Worm (Caenorhabditis elegans) whole organism, young adult: ENCODE measurements around the gene ref-1.
A peak's percentile ranks its signal among the peaks of the same experiment; 100 is the strongest.

Experiments used
- B0035.1 ChIP-seq: sonication (generic microtip); optimal IDR thresholded peaks from 2 replicates; lab custom pipeline; 2016; ENCODE audit warnings: missing genetic modification characterization, mild to moderate bottlenecking, missing compliant biosample characterization, missing genotype, missing genetic modification reagents
- B0336.3 ChIP-seq: fragments of 200-800 bp; sonication (Bioruptor generic); IDR thresholded peaks from 2 replicates; pipeline ENCODE4 v1.3.6; 2022; ENCODE audit warnings: missing genetic modification characterization, missing compliant biosample characterization
- C06A6.2 ChIP-seq: fragments of 200-800 bp; sonication (Bioruptor generic); conservative IDR thresholded peaks from 2 replicates; pipeline ENCODE4 v1.3.6; 2022; ENCODE audit warnings: missing genetic modification characterization, missing compliant biosample characterization
- F39B2.1 ChIP-seq: fragments of 200-800 bp; sonication (Bioruptor generic); IDR thresholded peaks from 2 replicates; pipeline ENCODE4 v1.3.6; 2022; ENCODE audit warnings: missing genetic modification reagents, missing genetic modification characterization, missing compliant biosample characterization
- F49E8.2 ChIP-seq: sonication (generic microtip); optimal IDR thresholded peaks from 3 replicates; lab custom pipeline; 2017; ENCODE audit warnings: missing genetic modification characterization, mild to moderate bottlenecking, missing compliant biosample characterization, antibody characterized with exemption, moderate library complexity; ENCODE audit not compliant: insufficient read depth
- F52B5.7 ChIP-seq: sonication (generic microtip); optimal IDR thresholded peaks from 2 replicates; lab custom pipeline; 2016; ENCODE audit warnings: mild to moderate bottlenecking, missing genetic modification characterization, missing compliant biosample characterization
- F55B11.4 ChIP-seq: sonication (generic microtip); optimal IDR thresholded peaks from 2 replicates; lab custom pipeline; 2016; ENCODE audit warnings: missing compliant biosample characterization, missing genetic modification characterization, borderline replicate concordance; ENCODE audit not compliant: insufficient read depth
- K12H6.12 ChIP-seq: fragments of 200-800 bp; sonication (Bioruptor generic); optimal IDR thresholded peaks from 2 replicates; lab custom pipeline; 2018; ENCODE audit warnings: mild to moderate bottlenecking, missing genetic modification characterization, missing compliant biosample characterization
- T26A5.8 ChIP-seq: sonication (generic microtip); optimal IDR thresholded peaks from 2 replicates; lab custom pipeline; 2016; ENCODE audit warnings: missing genetic modification characterization, missing compliant biosample characterization
- Y53F4B.3 ChIP-seq: fragments of 200-800 bp; sonication (Bioruptor generic); IDR thresholded peaks from 2 replicates; pipeline ENCODE4 v1.3.6; 2022; ENCODE audit warnings: missing genetic modification reagents, missing genetic modification characterization, missing compliant biosample characterization
- Y53G8AR.9 ChIP-seq: fragments of 200-800 bp; sonication (Bioruptor generic); conservative IDR thresholded peaks from 2 replicates; pipeline ENCODE4 v1.3.6; 2022; ENCODE audit warnings: missing genetic modification reagents, missing genetic modification characterization, missing compliant biosample characterization
- Y67H2A.10 ChIP-seq: fragments of 200-800 bp; sonication (Bioruptor generic); conservative IDR thresholded peaks from 2 replicates; pipeline ENCODE4 v1.3.6; 2022; ENCODE audit warnings: missing genetic modification reagents, missing genetic modification characterization, missing compliant biosample characterization
- ZK185.1 ChIP-seq: sonication (generic microtip); optimal IDR thresholded peaks from 2 replicates; lab custom pipeline; 2016; ENCODE audit warnings: mild to moderate bottlenecking, missing genetic modification characterization, missing compliant biosample characterization; ENCODE audit not compliant: poor library complexity, severe bottlenecking
- ama-1 ChIP-seq, 3 experiments: fragments of 150-350 bp in 1 of 3; sonication (generic microtip) in 2 of 3; optimal IDR thresholded peaks; 2 replicates each; lab custom pipeline; 2014 to 2018; ENCODE audit warnings: missing biosample characterization in 2 of 3, missing genetic modification characterization in 2 of 3, missing genetic modification reagents in 2 of 3
- aptf-2 ChIP-seq: fragments of 200-800 bp; sonication (Bioruptor generic); conservative IDR thresholded peaks from 2 replicates; pipeline ENCODE4 v1.3.6; 2022; ENCODE audit warnings: missing genetic modification reagents, missing genetic modification characterization, missing compliant biosample characterization
- aptf-3 ChIP-seq: fragments of 200-800 bp; sonication (Bioruptor generic); IDR thresholded peaks from 2 replicates; pipeline ENCODE4 v1.3.6; 2022; ENCODE audit warnings: missing genetic modification characterization, missing compliant biosample characterization
- atf-7 ChIP-seq: sonication (generic microtip); optimal IDR thresholded peaks from 2 replicates; lab custom pipeline; 2017; ENCODE audit warnings: mild to moderate bottlenecking, missing genetic modification characterization, missing compliant biosample characterization
- athp-1 ChIP-seq: sonication (generic microtip); optimal IDR thresholded peaks from 2 replicates; lab custom pipeline; 2017; ENCODE audit warnings: mild to moderate bottlenecking, missing genetic modification characterization, missing compliant biosample characterization
- attf-6 ChIP-seq: fragments of 200-800 bp; sonication (Bioruptor generic); IDR thresholded peaks from 2 replicates; pipeline ENCODE4 v1.3.6; 2022; ENCODE audit warnings: missing genetic modification reagents, missing genetic modification characterization, missing compliant biosample characterization
- bed-1 ChIP-seq: fragments of 200-800 bp; sonication (Bioruptor generic); IDR thresholded peaks from 2 replicates; pipeline ENCODE4 v1.3.6; 2022; ENCODE audit warnings: missing genetic modification reagents, missing genetic modification characterization, missing compliant biosample characterization
- ceh-40 ChIP-seq: fragments of 200-800 bp; sonication (Bioruptor generic); IDR thresholded peaks from 2 replicates; pipeline ENCODE4 v1.3.6; 2022; ENCODE audit warnings: missing genetic modification characterization, missing compliant biosample characterization
- ceh-79 ChIP-seq: sonication (generic microtip); optimal IDR thresholded peaks from 2 replicates; lab custom pipeline; 2017; ENCODE audit warnings: mild to moderate bottlenecking, missing genetic modification characterization, missing compliant biosample characterization
- ceh-91 ChIP-seq: fragments of 200-800 bp; sonication (Bioruptor generic); IDR thresholded peaks from 2 replicates; pipeline ENCODE4 v1.3.6; 2022; ENCODE audit warnings: missing genetic modification reagents, missing genetic modification characterization, missing compliant biosample characterization
- dox-1 ChIP-seq: fragments of 200-800 bp; sonication (Bioruptor generic); IDR thresholded peaks from 2 replicates; pipeline ENCODE4 v1.3.6; 2022; ENCODE audit warnings: missing genetic modification reagents, missing genetic modification characterization, missing compliant biosample characterization
- dpl-1 ChIP-seq: fragments of 150-350 bp; optimal IDR thresholded peaks from 2 replicates; lab custom pipeline; 2014; ENCODE audit warnings: missing biosample characterization, missing genetic modification reagents, missing genetic modification characterization
- egrh-3 ChIP-seq: fragments of 200-800 bp; sonication (Bioruptor generic); IDR thresholded peaks from 2 replicates; pipeline ENCODE4 v1.3.6; 2022; ENCODE audit warnings: missing genetic modification reagents, missing genetic modification characterization, missing compliant biosample characterization
- ets-4 ChIP-seq: fragments of 200-800 bp; sonication (Bioruptor generic); optimal IDR thresholded peaks from 2 replicates; lab custom pipeline; 2018; ENCODE audit warnings: mild to moderate bottlenecking, missing genetic modification characterization, missing compliant biosample characterization
- gei-17 ChIP-seq: fragments of 200-800 bp; sonication (Bioruptor generic); optimal IDR thresholded peaks from 2 replicates; lab custom pipeline; 2018; ENCODE audit warnings: mild to moderate bottlenecking, missing genetic modification characterization, missing compliant biosample characterization
- hlh-26 ChIP-seq: fragments of 200-800 bp; sonication (Bioruptor generic); conservative IDR thresholded peaks from 2 replicates; pipeline ENCODE4 v1.3.6; 2022; ENCODE audit warnings: missing genetic modification reagents, missing genetic modification characterization, missing compliant biosample characterization
- hmg-20 ChIP-seq: fragments of 200-800 bp; sonication (Bioruptor generic); IDR thresholded peaks from 2 replicates; pipeline ENCODE4 v1.3.6; 2022; ENCODE audit warnings: missing genetic modification reagents, missing genetic modification characterization, missing compliant biosample characterization
- lag-1 ChIP-seq: fragments of 200-800 bp; sonication (Bioruptor generic); IDR thresholded peaks from 2 replicates; pipeline ENCODE4 v1.3.6; 2022; ENCODE audit warnings: missing genetic modification reagents, missing genetic modification characterization, missing compliant biosample characterization
- let-526 ChIP-seq: fragments of 200-800 bp; sonication (Bioruptor generic); IDR thresholded peaks from 2 replicates; pipeline ENCODE4 v1.3.6; 2022; ENCODE audit warnings: missing genetic modification reagents, missing genetic modification characterization, missing compliant biosample characterization
- lin-35 ChIP-seq, 3 experiments: fragments of 150-350 bp in 2 of 3; sonication (generic microtip) in 1 of 3; optimal IDR thresholded peaks; 2 replicates each; lab custom pipeline; 2014 to 2018; ENCODE audit warnings: missing biosample characterization in 3 of 3, missing genetic modification characterization in 3 of 3, missing genetic modification reagents in 3 of 3
- lin-40 ChIP-seq: sonication (generic microtip); optimal IDR thresholded peaks from 2 replicates; lab custom pipeline; 2016; ENCODE audit warnings: missing genetic modification characterization, mild to moderate bottlenecking, missing compliant biosample characterization, missing genotype, missing genetic modification reagents
- lin-54 ChIP-seq: fragments of 200-800 bp; sonication (Bioruptor generic); optimal IDR thresholded peaks from 2 replicates; lab custom pipeline; 2018; ENCODE audit warnings: mild to moderate bottlenecking, missing genetic modification characterization, missing compliant biosample characterization
- madf-6 ChIP-seq: fragments of 200-800 bp; sonication (Bioruptor generic); IDR thresholded peaks from 2 replicates; pipeline ENCODE4 v1.3.6; 2022; ENCODE audit warnings: missing genetic modification reagents, missing genetic modification characterization, missing compliant biosample characterization
- mxl-1 ChIP-seq: sonication (generic microtip); optimal IDR thresholded peaks from 2 replicates; lab custom pipeline; 2016; ENCODE audit warnings: missing genetic modification characterization, missing compliant biosample characterization
- nhr-179 ChIP-seq: sonication (generic microtip); optimal IDR thresholded peaks from 2 replicates; lab custom pipeline; 2016; ENCODE audit warnings: mild to moderate bottlenecking, missing genetic modification characterization, missing compliant biosample characterization
- nhr-27 ChIP-seq: fragments of 200-800 bp; sonication (Bioruptor generic); optimal IDR thresholded peaks from 2 replicates; lab custom pipeline; 2018; ENCODE audit warnings: mild to moderate bottlenecking, missing genetic modification characterization, moderate library complexity, missing compliant biosample characterization
- nhr-90 ChIP-seq: sonication (generic microtip); optimal IDR thresholded peaks from 2 replicates; lab custom pipeline; 2016; ENCODE audit warnings: missing genotype, mild to moderate bottlenecking, missing genetic modification characterization, missing compliant biosample characterization
- pbrm-1 ChIP-seq: fragments of 200-800 bp; sonication (Bioruptor generic); IDR thresholded peaks from 2 replicates; pipeline ENCODE4 v1.3.6; 2022; ENCODE audit warnings: missing genetic modification reagents, missing genetic modification characterization, missing compliant biosample characterization
- rcor-1 ChIP-seq: fragments of 200-800 bp; sonication (Bioruptor generic); IDR thresholded peaks from 2 replicates; pipeline ENCODE4 v1.3.6; 2022; ENCODE audit warnings: missing genetic modification reagents, missing genetic modification characterization, missing compliant biosample characterization
- repo-1 ChIP-seq: sonication (generic microtip); optimal IDR thresholded peaks from 2 replicates; lab custom pipeline; 2017; ENCODE audit warnings: mild to moderate bottlenecking, missing genetic modification characterization, missing compliant biosample characterization
- rpc-1 ChIP-seq, 2 experiments: fragments of 150-350 bp in 1 of 2; sonication (generic microtip) in 1 of 2; optimal IDR thresholded peaks; 2 replicates each; lab custom pipeline; 2014 to 2018; ENCODE audit warnings: missing biosample characterization in 1 of 2, missing genetic modification characterization in 1 of 2, missing genetic modification reagents in 1 of 2, missing genotype in 1 of 2
- sea-2 ChIP-seq: fragments of 200-800 bp; sonication (Bioruptor generic); IDR thresholded peaks from 2 replicates; pipeline ENCODE4 v1.3.6; 2022; ENCODE audit warnings: missing genetic modification characterization, missing compliant biosample characterization
- snpc-3.4 ChIP-seq: sonication (generic microtip); optimal IDR thresholded peaks from 2 replicates; lab custom pipeline; 2017; ENCODE audit warnings: missing genetic modification characterization, mild to moderate bottlenecking, missing compliant biosample characterization, antibody characterized with exemption, moderate library complexity, missing genotype, missing genetic modification reagents
- unc-62 ChIP-seq: fragments of 150-350 bp; optimal IDR thresholded peaks from 2 replicates; lab custom pipeline; 2014; ENCODE audit warnings: missing biosample characterization, missing genetic modification reagents, missing genetic modification characterization
- ztf-18 ChIP-seq: sonication (generic microtip); optimal IDR thresholded peaks from 2 replicates; lab custom pipeline; 2016; ENCODE audit warnings: missing genotype, mild to moderate bottlenecking, missing genetic modification characterization, missing compliant biosample characterization
- ztf-22 ChIP-seq: fragments of 200-800 bp; sonication (Bioruptor generic); optimal IDR thresholded peaks from 2 replicates; lab custom pipeline; 2018; ENCODE audit warnings: mild to moderate bottlenecking, missing genetic modification characterization, moderate library complexity, missing compliant biosample characterization

The ref-1 gene

DNA sequence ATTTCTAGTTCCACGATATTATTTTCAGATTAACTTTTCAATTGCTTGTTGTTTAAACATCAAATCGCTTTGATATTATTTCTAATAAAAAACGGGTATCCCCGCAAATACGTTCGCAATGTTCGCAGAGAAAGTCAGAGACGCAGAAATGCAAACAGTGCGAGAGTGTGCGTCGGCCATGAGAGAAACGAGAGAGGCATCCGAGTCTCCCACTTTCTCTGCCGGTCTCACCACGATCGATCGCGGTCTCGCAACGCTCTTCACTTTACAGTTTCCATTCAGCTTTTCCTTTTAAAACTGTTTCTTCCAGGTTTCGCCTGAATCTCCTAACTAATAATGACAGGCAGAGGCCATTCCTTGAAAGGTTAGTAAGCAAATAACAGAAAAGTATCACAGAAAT, 43.9 kb upstream of the ref-1 start, which contains the start of gene F33H1.4 (continued):
- no peak for TF ChIP-seq lin-35 (GFP tag; optimal IDR thresholded peaks at IDR 0.05; lab: Kevin White, UChicago)
- TF ChIP-seq nhr-179, result no peak
- TF ChIP-seq mxl-1 (tag; lab: Kevin White, UChicago), result no peak
- no peak for TF ChIP-seq gei-17 (GFP tag; lab: Kevin White, UChicago)
- no peak for TF ChIP-seq athp-1
- TF ChIP-seq repo-1 (tag; lab: Kevin White, UChicago), result peak; percentile 26
- peak; percentile 5; the same call in 1 of the 2 replicates for TF ChIP-seq dox-1
- TF ChIP-seq Y53G8AR.9, result no peak
- no peak for TF ChIP-seq Y67H2A.10 (GFP tag; lab: Robert Waterston, UW)
- TF ChIP-seq T26A5.8 (tag; lab: Kevin White, UChicago), result no peak
- TF ChIP-seq rcor-1 (GFP tag; lab: Robert Waterston, UW), result peak; percentile 44; the same call in 1 of the 2 replicates
- no peak for TF ChIP-seq bed-1 (GFP tag; lab: Robert Waterston, UW)
- TF ChIP-seq F52B5.7 (tag; lab: Kevin White, UChicago), result no peak
- TF ChIP-seq madf-6, result peak; percentile 57
- TF ChIP-seq F55B11.4 (tag; lab: Kevin White, UChicago), result no peak
- TF ChIP-seq atf-7 (tag; lab: Kevin White, UChicago), result no peak
- TF ChIP-seq F39B2.1 (GFP tag; lab: Robert Waterston, UW), result no peak
- no peak for TF ChIP-seq rpc-1 (optimal IDR thresholded peaks at IDR 0.05; lab: Kevin White, UChicago)
- TF ChIP-seq rpc-1 (tag; optimal IDR thresholded peaks at IDR 0.05; lab: Kevin White, UChicago), result no peak
- no peak for TF ChIP-seq aptf-2 (GFP tag; lab: Robert Waterston, UW)
- TF ChIP-seq let-526, result no peak
- TF ChIP-seq ama-1 (optimal IDR thresholded peaks at IDR 0.05; lab: Kevin White, UChicago), result no peak
- no peak for TF ChIP-seq ama-1 (GFP tag; optimal IDR thresholded peaks at IDR 0.05; lab: Kevin White, UChicago)
- TF ChIP-seq aptf-3 (GFP tag; lab: Robert Waterston, UW), result no peak
- no peak for TF ChIP-seq dpl-1
- no peak for TF ChIP-seq ets-4 (GFP tag; lab: Kevin White, UChicago)
- no peak for TF ChIP-seq hmg-20 (GFP tag; lab: Robert Waterston, UW)
- peak; percentile 60 for TF ChIP-seq F49E8.2
- no peak for TF ChIP-seq attf-6 (GFP tag; lab: Robert Waterston, UW)
- TF ChIP-seq ceh-40 (GFP tag; lab: Robert Waterston, UW), result no peak
- no peak for TF ChIP-seq lag-1 (GFP tag; lab: Robert Waterston, UW)
- TF ChIP-seq lin-40, result no peak
- no peak for TF ChIP-seq hlh-26 (GFP tag; lab: Robert Waterston, UW)
- peak; percentile 45 for TF ChIP-seq lin-54 (GFP tag; lab: Kevin White, UChicago)
- TF ChIP-seq Y53F4B.3 (GFP tag; lab: Robert Waterston, UW), result no peak
- TF ChIP-seq B0336.3, result 0 out of 2 replicates have a peak, but pooled peaks have one; percentile 48
- TF ChIP-seq ceh-91 (GFP tag; lab: Robert Waterston, UW), result no peak
- no peak for TF ChIP-seq nhr-27 (tag; lab: Kevin White, UChicago)
- TF ChIP-seq B0035.1, result no peak
- TF ChIP-seq snpc-3.4 (tag; lab: Kevin White, UChicago), result peak; percentile 8
- no peak for TF ChIP-seq sea-2
- no peak for TF ChIP-seq ceh-79 (tag; lab: Kevin White, UChicago)
- TF ChIP-seq egrh-3 (GFP tag; lab: Robert Waterston, UW), result 0 out of 2 replicates have a peak, but pooled peaks have one; percentile 10
- TF ChIP-seq ZK185.1 (tag; lab: Kevin White, UChicago), result peak; percentile 50
- no peak for TF ChIP-seq K12H6.12 (tag; lab: Kevin White, UChicago)
- no peak for TF ChIP-seq C06A6.2 (GFP tag; lab: Robert Waterston, UW)
- TF ChIP-seq pbrm-1 (GFP tag; lab: Robert Waterston, UW), result peak; percentile 44; the same call in 1 of the 2 replicates
- no peak for TF ChIP-seq unc-62
- TF ChIP-seq nhr-90 (tag; lab: Kevin White, UChicago), result no peak
- no peak for TF ChIP-seq ztf-18 (tag; lab: Kevin White, UChicago)
- no peak for TF ChIP-seq ztf-22 (GFP tag; lab: Kevin White, UChicago)
